Worm (Caenorhabditis elegans): Measurements from ENCODE around the gene sre-44.

DNA sequence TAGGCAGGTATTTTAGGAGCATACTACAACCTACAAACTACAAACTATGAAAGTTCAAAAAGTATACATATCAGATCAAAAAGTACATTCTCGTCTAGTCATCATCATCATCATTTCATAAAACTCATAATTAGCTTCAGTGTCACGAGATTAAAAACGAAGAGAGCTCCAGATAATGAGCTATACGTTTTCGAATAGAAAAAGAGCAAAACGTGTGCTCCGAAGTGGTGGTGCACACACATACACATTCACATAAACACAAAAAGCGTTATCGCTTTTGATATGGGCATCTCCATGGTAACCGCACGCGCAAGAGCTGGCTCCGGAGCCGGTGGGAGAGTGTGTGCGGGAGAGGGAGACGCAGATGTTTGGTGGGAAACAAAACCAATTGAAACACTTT, 14.9 kb downstream of the sre-44 start:
- TF ChIP-seq lim-6 (tag; optimal IDR thresholded peaks at IDR 0.05) (no peak), ttx-3 (tag; optimal IDR thresholded peaks at IDR 0.05) (no peak)
